Worm (Caenorhabditis elegans): ENCODE results near the gene Y73B6BL.29.
A peak's percentile ranks its signal among the peaks of the same experiment; 100 is the strongest.

ce11 chrIV:6321667-6322066, at the start of gene Y73B6BL.29:
- TF ChIP-seq ama-1 (optimal IDR thresholded peaks at IDR 0.05) (no peak), hmbx-1 (tag; optimal IDR thresholded peaks at IDR 0.05) (peak; percentile 25), ets-7 (tag; optimal IDR thresholded peaks at IDR 0.05) (no peak), flt-1 (GFP tag; IDR thresholded peaks at IDR 0.05) (no peak), tbx-37 (GFP tag; conservative IDR thresholded peaks at IDR 0.05) (peak; percentile 81), sea-1 (GFP tag; conservative IDR thresholded peaks at IDR 0.05) (no peak), hmg-4 (GFP tag; optimal IDR thresholded peaks at IDR 0.05) (no peak), ceh-36 (tag; optimal IDR thresholded peaks at IDR 0.05) (no peak), F13C5.2 (tag; optimal IDR thresholded peaks at IDR 0.05) (peak; percentile 9), tbx-11 (GFP tag; IDR thresholded peaks at IDR 0.05) (no peak)

All from whole organism, early embryonic.